Worm (Caenorhabditis elegans): ENCODE data around the gene skpo-1.

The skpo-1 gene

ce11 chrII:8405303-8405702 lies 655 bp upstream of the skpo-1 start, which contains the start of gene ubc-24:
TSS of gene ubc-24 (plus strand) at chrII:8405603.
- TF ChIP-seq dao-5 (tag; optimal IDR thresholded peaks at IDR 0.05), result no peak
- no peak for TF ChIP-seq him-1 (tag; optimal IDR thresholded peaks at IDR 0.05)
- TF ChIP-seq W03F9.2 (tag; optimal IDR thresholded peaks at IDR 0.05), result no peak

ce11 chrII:8399997-8400396 lies 4.7 kb downstream of the skpo-1 start:
- no peak for TF ChIP-seq dao-5 (tag; optimal IDR thresholded peaks at IDR 0.05)
- TF ChIP-seq him-1 (tag; optimal IDR thresholded peaks at IDR 0.05), result no peak
- no peak for TF ChIP-seq W03F9.2 (tag; optimal IDR thresholded peaks at IDR 0.05)

ce11 chrII:8399064-8399463 lies 5.6 kb downstream of the skpo-1 start, which contains the start of gene dod-23:
TSS of gene dod-23 (minus strand) at chrII:8399164.
- TF ChIP-seq him-1 (tag; optimal IDR thresholded peaks at IDR 0.05), result no peak
- no peak for TF ChIP-seq W03F9.2 (tag; optimal IDR thresholded peaks at IDR 0.05)
- TF ChIP-seq dao-5 (tag; optimal IDR thresholded peaks at IDR 0.05), result no peak

ce11 chrII:8396041-8396440 lies 8.6 kb downstream of the skpo-1 start, which contains the start of gene F49E12.7:
TSS of gene F49E12.7 (minus strand) at chrII:8396141.
- TF ChIP-seq dao-5 (tag; optimal IDR thresholded peaks at IDR 0.05) (no peak), him-1 (tag; optimal IDR thresholded peaks at IDR 0.05) (no peak), W03F9.2 (tag; optimal IDR thresholded peaks at IDR 0.05) (no peak)

ce11 chrII:8394205-8394604 lies 10.4 kb downstream of the skpo-1 start, which contains the start of gene F49E12.8:
TSS of gene F49E12.8 (minus strand) at chrII:8394305.
- no peak for TF ChIP-seq him-1 (tag; optimal IDR thresholded peaks at IDR 0.05)
- no peak for TF ChIP-seq dao-5 (tag; optimal IDR thresholded peaks at IDR 0.05)
- no peak for TF ChIP-seq W03F9.2 (tag; optimal IDR thresholded peaks at IDR 0.05)

ce11 chrII:8392215-8392614 lies 12.4 kb downstream of the skpo-1 start:
- TF ChIP-seq W03F9.2 (tag; optimal IDR thresholded peaks at IDR 0.05) (no peak), dao-5 (tag; optimal IDR thresholded peaks at IDR 0.05) (no peak), him-1 (tag; optimal IDR thresholded peaks at IDR 0.05) (no peak)

DNA sequence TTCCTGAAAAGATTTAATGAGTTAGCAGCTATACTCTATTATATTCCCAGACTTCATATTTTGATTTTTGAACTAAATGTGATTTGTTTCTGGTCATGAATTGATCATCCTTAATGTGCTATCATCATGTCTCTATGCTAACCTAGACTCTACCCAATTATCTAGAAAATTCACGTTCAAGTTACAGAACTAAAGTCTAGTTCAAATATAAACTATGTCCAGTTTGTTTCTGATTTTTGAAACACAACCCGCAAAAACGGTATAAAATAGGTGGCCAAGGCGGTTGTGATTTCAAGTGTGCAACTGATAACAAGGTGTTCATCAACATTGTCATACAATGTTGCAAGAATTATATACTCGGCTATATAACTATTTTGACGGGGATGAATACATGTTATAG lies 13.9 kb downstream of the skpo-1 start, which contains the start of gene F49E12.10:
F49E12.10 (plus strand) TSS at position 301 of the 400 bp plus-strand sequence.
- no peak for TF ChIP-seq him-1 (tag; optimal IDR thresholded peaks at IDR 0.05)
- TF ChIP-seq dao-5 (tag; optimal IDR thresholded peaks at IDR 0.05), result no peak
- no peak for TF ChIP-seq W03F9.2 (tag; optimal IDR thresholded peaks at IDR 0.05)

DNA sequence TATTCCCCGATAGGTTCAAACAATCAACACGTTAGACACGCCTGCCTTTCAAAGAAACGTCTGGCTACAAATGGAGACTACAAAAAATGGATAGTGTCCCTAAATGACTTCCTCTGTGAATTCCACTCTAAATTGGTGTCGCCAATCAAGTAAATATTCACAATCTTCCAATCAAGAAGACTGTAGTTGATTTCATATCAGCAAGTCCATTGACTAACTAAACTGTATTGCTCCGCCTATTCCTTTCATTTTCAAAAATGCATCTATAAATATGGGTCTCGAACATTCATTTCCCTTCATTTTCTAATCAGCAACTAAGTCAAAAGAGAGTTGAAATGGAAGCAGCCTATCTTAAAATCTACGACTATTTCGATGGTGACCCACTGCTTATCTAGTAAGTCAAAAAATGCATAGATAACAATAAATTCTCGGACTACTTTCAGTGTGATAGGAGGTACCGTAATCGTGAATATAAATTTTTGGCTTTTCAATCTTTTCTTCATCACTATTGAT lies 16.6 kb downstream of the skpo-1 start, which contains the start of gene drd-1:
drd-1 (plus strand) TSS at position 51 of the 513 bp plus-strand sequence.
- TF ChIP-seq dao-5 (tag; optimal IDR thresholded peaks at IDR 0.05) (no peak), him-1 (tag; optimal IDR thresholded peaks at IDR 0.05) (no peak), W03F9.2 (tag; optimal IDR thresholded peaks at IDR 0.05) (no peak)

DNA sequence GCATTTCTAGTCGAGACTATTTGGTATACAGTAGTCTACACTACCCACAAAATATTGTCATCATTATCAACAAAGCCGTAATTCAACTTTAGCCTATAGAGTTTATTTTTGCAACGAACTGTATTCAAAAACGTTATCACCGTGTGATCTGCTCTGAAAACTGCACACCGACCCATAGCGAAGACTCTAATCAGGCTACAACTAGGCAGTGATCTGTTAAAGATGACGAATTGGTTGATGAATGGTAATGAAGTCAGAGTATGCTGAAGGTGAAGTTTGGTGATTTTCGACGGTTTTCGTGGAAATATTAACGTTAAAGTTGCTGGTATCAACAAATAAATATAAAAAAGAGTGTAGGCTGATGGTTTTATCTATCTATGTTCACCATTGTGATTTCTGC lies 17.8 kb downstream of the skpo-1 start:
- TF ChIP-seq W03F9.2 (tag; optimal IDR thresholded peaks at IDR 0.05) (no peak), him-1 (tag; optimal IDR thresholded peaks at IDR 0.05) (no peak), dao-5 (tag; optimal IDR thresholded peaks at IDR 0.05) (no peak)

ce11 chrII:8385561-8385960 lies 19.1 kb downstream of the skpo-1 start:
- TF ChIP-seq dao-5 (tag; optimal IDR thresholded peaks at IDR 0.05) (no peak), him-1 (tag; optimal IDR thresholded peaks at IDR 0.05) (no peak), W03F9.2 (tag; optimal IDR thresholded peaks at IDR 0.05) (no peak)

DNA sequence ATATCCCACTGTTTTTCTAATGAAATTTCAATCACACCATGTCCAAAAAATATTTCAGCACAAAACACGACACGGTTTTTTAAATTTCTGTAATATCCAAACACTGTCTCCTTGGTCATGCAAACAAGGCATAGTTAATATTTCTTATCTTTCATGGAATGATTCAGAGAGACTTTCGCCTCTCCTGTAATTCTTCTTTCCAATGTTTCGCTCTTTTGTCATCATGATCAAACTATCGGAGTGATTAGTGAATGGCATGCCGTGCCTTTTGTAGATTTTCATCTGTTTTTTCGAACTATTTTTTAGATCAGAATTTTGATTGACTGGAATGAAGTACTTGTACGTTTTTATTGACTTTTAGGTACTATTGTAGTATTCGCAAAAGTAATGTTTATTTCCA lies 20.3 kb downstream of the skpo-1 start:
- TF ChIP-seq him-1 (tag; optimal IDR thresholded peaks at IDR 0.05) (no peak), dao-5 (tag; optimal IDR thresholded peaks at IDR 0.05) (no peak), W03F9.2 (tag; optimal IDR thresholded peaks at IDR 0.05) (no peak)

DNA sequence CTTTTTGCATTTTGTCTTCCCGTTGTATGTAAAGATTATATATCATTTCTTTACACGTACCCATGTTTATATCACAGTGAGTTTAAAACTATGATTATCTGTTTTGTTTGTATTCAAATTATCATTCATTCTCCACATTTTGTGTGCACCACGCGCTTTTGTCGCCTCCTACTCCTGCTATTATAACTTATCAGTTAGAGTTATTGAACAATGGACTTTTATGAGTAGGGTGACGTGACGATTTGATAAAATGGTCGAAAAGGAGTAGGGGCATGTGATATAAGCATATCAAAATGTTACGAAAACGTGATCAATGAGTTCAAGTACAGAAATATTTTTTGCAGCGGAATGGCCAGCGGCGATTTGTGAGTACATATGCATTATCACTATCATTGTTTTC lies 21.8 kb downstream of the skpo-1 start:
- TF ChIP-seq dao-5 (tag; optimal IDR thresholded peaks at IDR 0.05) (no peak), him-1 (tag; optimal IDR thresholded peaks at IDR 0.05) (no peak), W03F9.2 (tag; optimal IDR thresholded peaks at IDR 0.05) (no peak)

- TF ChIP-seq W03F9.2 (tag; optimal IDR thresholded peaks at IDR 0.05) (no peak), dao-5 (tag; optimal IDR thresholded peaks at IDR 0.05) (no peak), him-1 (tag; optimal IDR thresholded peaks at IDR 0.05) (no peak)
Observed at ce11 chrII:8381197-8381596, 23.5 kb downstream of the skpo-1 start, which contains the start of gene F49E12.12. TSS of gene F49E12.12 (plus strand) at chrII:8381497.

- no peak for TF ChIP-seq W03F9.2 (tag; optimal IDR thresholded peaks at IDR 0.05)
- no peak for TF ChIP-seq him-1 (tag; optimal IDR thresholded peaks at IDR 0.05)
- TF ChIP-seq dao-5 (tag; optimal IDR thresholded peaks at IDR 0.05), result no peak
Observed at ce11 chrII:8380188-8380587, 24.5 kb downstream of the skpo-1 start.

DNA sequence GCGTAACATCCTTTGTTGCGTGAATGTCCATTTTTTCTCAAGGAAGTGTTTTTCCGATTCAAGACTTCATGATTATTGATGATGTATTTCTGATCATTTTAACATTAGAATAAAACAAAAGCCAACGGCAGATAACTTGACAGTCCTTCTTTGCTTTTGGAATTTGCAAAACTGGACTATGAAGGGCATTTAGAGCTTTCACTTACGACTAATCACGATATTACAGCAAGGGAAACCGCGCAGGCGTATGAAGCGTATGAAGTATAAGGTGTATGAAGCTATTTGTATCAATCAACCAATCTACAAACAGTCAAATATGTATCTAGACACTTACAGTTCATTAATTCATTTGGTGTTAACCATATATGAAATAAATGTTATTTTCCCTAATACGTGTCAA lies 26.9 kb downstream of the skpo-1 start:
- TF ChIP-seq W03F9.2 (tag; optimal IDR thresholded peaks at IDR 0.05) (no peak), him-1 (tag; optimal IDR thresholded peaks at IDR 0.05) (no peak), dao-5 (tag; optimal IDR thresholded peaks at IDR 0.05) (no peak)

Data from whole organism, L4/young adult.